Worm (Caenorhabditis elegans): Measurements from ENCODE around the gene R07E5.5.
A peak's percentile ranks its signal among the peaks of the same experiment; 100 is the strongest.

Gene R07E5.5

ce11 chrIII:4426711-4427218, 29.6 kb downstream of the R07E5.5 start:
- TF ChIP-seq ceh-36 (tag; optimal IDR thresholded peaks at IDR 0.05): peak; percentile 78
- TF ChIP-seq sea-1 (GFP tag; conservative IDR thresholded peaks at IDR 0.05): peak; percentile 90
- peak; percentile 87 for TF ChIP-seq tbx-37 (GFP tag; conservative IDR thresholded peaks at IDR 0.05)
- peak; percentile 42 for TF ChIP-seq ceh-13 (GFP tag; optimal IDR thresholded peaks at IDR 0.05)
- TF ChIP-seq pes-1 (GFP tag; IDR thresholded peaks at IDR 0.05): peak; percentile 93
- TF ChIP-seq aly-1 (tag; optimal IDR thresholded peaks at IDR 0.05): peak; percentile 80
- peak; percentile 59 for TF ChIP-seq B0310.2 (tag; optimal IDR thresholded peaks at IDR 0.05)
- TF ChIP-seq F13C5.2 (tag; optimal IDR thresholded peaks at IDR 0.05): peak; percentile 54
- TF ChIP-seq scrt-1 (GFP tag; IDR thresholded peaks at IDR 0.05): peak; percentile 92
- TF ChIP-seq tbx-11 (GFP tag; IDR thresholded peaks at IDR 0.05): peak; percentile 89
- peak; percentile 81 for TF ChIP-seq flt-1 (GFP tag; IDR thresholded peaks at IDR 0.05)
- TF ChIP-seq hmbx-1 (tag; optimal IDR thresholded peaks at IDR 0.05): peak; percentile 56
- peak; percentile 45 for TF ChIP-seq hnd-1 (tag; optimal IDR thresholded peaks at IDR 0.05)
- peak; percentile 85 for TF ChIP-seq hmg-4 (GFP tag; optimal IDR thresholded peaks at IDR 0.05)
- TF ChIP-seq tra-4 (tag; optimal IDR thresholded peaks at IDR 0.05): peak; percentile 34
- TF ChIP-seq ets-7 (tag; optimal IDR thresholded peaks at IDR 0.05): peak; percentile 10

- TF ChIP-seq tbx-11 (GFP tag; IDR thresholded peaks at IDR 0.05) (peak; percentile 75), pes-1 (GFP tag; IDR thresholded peaks at IDR 0.05) (no peak; the same call in none of the 2 replicates), hmg-4 (GFP tag; optimal IDR thresholded peaks at IDR 0.05) (peak; percentile 28), scrt-1 (GFP tag; IDR thresholded peaks at IDR 0.05) (peak; percentile 79), F13C5.2 (tag; optimal IDR thresholded peaks at IDR 0.05) (no peak), ama-1 (optimal IDR thresholded peaks at IDR 0.05) (no peak), ceh-36 (tag; optimal IDR thresholded peaks at IDR 0.05) (peak; percentile 27), aly-1 (tag; optimal IDR thresholded peaks at IDR 0.05) (peak; percentile 48), hnd-1 (tag; optimal IDR thresholded peaks at IDR 0.05) (peak; percentile 27), hmbx-1 (tag; optimal IDR thresholded peaks at IDR 0.05) (no peak), ets-7 (tag; optimal IDR thresholded peaks at IDR 0.05) (no peak), tra-4 (tag; optimal IDR thresholded peaks at IDR 0.05) (no peak), B0310.2 (tag; optimal IDR thresholded peaks at IDR 0.05) (no peak), sea-1 (GFP tag; conservative IDR thresholded peaks at IDR 0.05) (0 out of 2 replicates have a peak, but pooled peaks have one; percentile 66), tbx-37 (GFP tag; conservative IDR thresholded peaks at IDR 0.05) (peak; percentile 46; the same call in 1 of the 2 replicates), ceh-13 (GFP tag; optimal IDR thresholded peaks at IDR 0.05) (peak; percentile 15), flt-1 (GFP tag; IDR thresholded peaks at IDR 0.05) (peak; percentile 78)
Observed at ce11 chrIII:4428797-4429196, 31.6 kb downstream of the R07E5.5 start.

ce11 chrIII:4429402-4429801, 32.2 kb downstream of the R07E5.5 start, which contains the start of gene C28A5.6:
Gene C28A5.6, minus strand, starts transcription at chrIII:4429502.
- TF ChIP-seq flt-1 (GFP tag; IDR thresholded peaks at IDR 0.05): no peak

ce11 chrIII:4434294-4434781, 37.1 kb downstream of the R07E5.5 start, which contains the start of gene C28A5.1:
Gene C28A5.1, minus strand, starts transcription at chrIII:4434344.
- TF ChIP-seq sea-1 (GFP tag; conservative IDR thresholded peaks at IDR 0.05) (no peak), flt-1 (GFP tag; IDR thresholded peaks at IDR 0.05) (no peak), pes-1 (GFP tag; IDR thresholded peaks at IDR 0.05) (no peak), ets-7 (tag; optimal IDR thresholded peaks at IDR 0.05) (no peak), hmbx-1 (tag; optimal IDR thresholded peaks at IDR 0.05) (no peak), hnd-1 (tag; optimal IDR thresholded peaks at IDR 0.05) (no peak), F13C5.2 (tag; optimal IDR thresholded peaks at IDR 0.05) (no peak), ceh-36 (tag; optimal IDR thresholded peaks at IDR 0.05) (no peak), scrt-1 (GFP tag; IDR thresholded peaks at IDR 0.05) (no peak), hmg-4 (GFP tag; optimal IDR thresholded peaks at IDR 0.05) (no peak), tra-4 (tag; optimal IDR thresholded peaks at IDR 0.05) (no peak)

- TF ChIP-seq ets-7 (tag; optimal IDR thresholded peaks at IDR 0.05): no peak
- TF ChIP-seq pes-1 (GFP tag; IDR thresholded peaks at IDR 0.05): no peak
- TF ChIP-seq scrt-1 (GFP tag; IDR thresholded peaks at IDR 0.05): no peak
- TF ChIP-seq ceh-13 (GFP tag; optimal IDR thresholded peaks at IDR 0.05): no peak
- TF ChIP-seq ama-1 (optimal IDR thresholded peaks at IDR 0.05): no peak
- no peak for TF ChIP-seq ceh-36 (tag; optimal IDR thresholded peaks at IDR 0.05)
- TF ChIP-seq tbx-37 (GFP tag; conservative IDR thresholded peaks at IDR 0.05): no peak
- TF ChIP-seq hmbx-1 (tag; optimal IDR thresholded peaks at IDR 0.05): no peak
- no peak for TF ChIP-seq B0310.2 (tag; optimal IDR thresholded peaks at IDR 0.05)
- TF ChIP-seq aly-1 (tag; optimal IDR thresholded peaks at IDR 0.05): no peak
- no peak for TF ChIP-seq tbx-11 (GFP tag; IDR thresholded peaks at IDR 0.05)
Observed at ce11 chrIII:4435262-4435661, 38.0 kb downstream of the R07E5.5 start.

DNA sequence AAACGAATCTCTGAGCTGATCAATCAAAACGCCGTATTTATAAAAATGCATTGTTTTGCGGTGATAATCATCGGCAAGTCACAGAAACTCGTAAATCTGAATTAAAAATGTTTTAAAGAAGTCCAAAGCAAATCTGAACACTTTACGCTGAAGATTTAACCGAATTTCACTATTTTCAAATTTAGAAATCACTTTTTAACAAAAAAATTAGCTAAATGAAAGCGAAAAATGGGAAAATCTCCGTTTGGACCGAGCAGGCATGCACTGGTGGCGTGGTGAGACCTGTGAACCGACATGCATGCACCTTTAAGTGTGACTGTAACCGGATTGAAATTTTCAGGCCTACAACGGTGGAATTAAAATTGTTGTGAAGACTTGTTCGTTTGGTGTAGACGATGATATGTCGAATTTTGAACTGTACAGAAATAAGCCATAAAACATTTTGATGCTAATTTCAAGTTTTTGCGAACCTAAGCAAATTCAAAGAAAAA, 42.3 kb downstream of the R07E5.5 start, which contains the start of gene C28A5.2:
C28A5.2 (minus strand) TSS at position 51 of the 491 bp plus-strand sequence.
- no peak for TF ChIP-seq flt-1 (GFP tag; IDR thresholded peaks at IDR 0.05)
- no peak for TF ChIP-seq hmg-4 (GFP tag; optimal IDR thresholded peaks at IDR 0.05)
- no peak for TF ChIP-seq tbx-37 (GFP tag; conservative IDR thresholded peaks at IDR 0.05)
- TF ChIP-seq pes-1 (GFP tag; IDR thresholded peaks at IDR 0.05): no peak
- no peak for TF ChIP-seq ets-7 (tag; optimal IDR thresholded peaks at IDR 0.05)
- no peak for TF ChIP-seq F13C5.2 (tag; optimal IDR thresholded peaks at IDR 0.05)
- TF ChIP-seq ceh-36 (tag; optimal IDR thresholded peaks at IDR 0.05): no peak
- no peak for TF ChIP-seq hmbx-1 (tag; optimal IDR thresholded peaks at IDR 0.05)
- no peak for TF ChIP-seq scrt-1 (GFP tag; IDR thresholded peaks at IDR 0.05)
- no peak for TF ChIP-seq ama-1 (optimal IDR thresholded peaks at IDR 0.05)
- no peak for TF ChIP-seq ceh-13 (GFP tag; optimal IDR thresholded peaks at IDR 0.05)
- no peak for TF ChIP-seq hnd-1 (tag; optimal IDR thresholded peaks at IDR 0.05)
- no peak for TF ChIP-seq sea-1 (GFP tag; conservative IDR thresholded peaks at IDR 0.05)
- TF ChIP-seq B0310.2 (tag; optimal IDR thresholded peaks at IDR 0.05): no peak
- no peak for TF ChIP-seq tra-4 (tag; optimal IDR thresholded peaks at IDR 0.05)
- no peak for TF ChIP-seq tbx-11 (GFP tag; IDR thresholded peaks at IDR 0.05)
- no peak for TF ChIP-seq aly-1 (tag; optimal IDR thresholded peaks at IDR 0.05)

DNA sequence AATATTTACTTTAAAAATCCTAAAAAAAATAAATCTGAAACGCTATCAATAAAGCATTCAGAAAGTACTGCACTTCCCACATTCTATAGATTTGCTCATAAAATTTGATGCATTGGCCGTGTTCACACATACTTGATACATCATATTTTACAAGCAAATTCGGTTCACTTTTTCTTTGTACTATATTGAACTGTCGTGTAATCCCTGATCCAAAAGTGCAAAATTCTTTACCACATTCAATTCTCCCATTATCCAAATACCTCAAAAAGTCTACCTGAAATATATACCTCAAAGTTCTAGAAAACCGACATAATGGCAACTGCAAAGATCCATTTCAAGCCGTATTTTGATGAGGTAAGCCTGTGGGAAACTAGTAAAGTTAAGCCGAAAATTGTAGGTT, 44.6 kb downstream of the R07E5.5 start, which contains the start of gene nex-3:
nex-3 (plus strand) TSS at position 301 of the 400 bp plus-strand sequence.
- TF ChIP-seq ceh-13 (GFP tag; optimal IDR thresholded peaks at IDR 0.05) (no peak), pes-1 (GFP tag; IDR thresholded peaks at IDR 0.05) (no peak), ama-1 (optimal IDR thresholded peaks at IDR 0.05) (no peak), tbx-37 (GFP tag; conservative IDR thresholded peaks at IDR 0.05) (no peak), scrt-1 (GFP tag; IDR thresholded peaks at IDR 0.05) (no peak), sea-1 (GFP tag; conservative IDR thresholded peaks at IDR 0.05) (no peak), flt-1 (GFP tag; IDR thresholded peaks at IDR 0.05) (no peak), B0310.2 (tag; optimal IDR thresholded peaks at IDR 0.05) (no peak), ets-7 (tag; optimal IDR thresholded peaks at IDR 0.05) (no peak), F13C5.2 (tag; optimal IDR thresholded peaks at IDR 0.05) (no peak), tbx-11 (GFP tag; IDR thresholded peaks at IDR 0.05) (no peak)

Data from whole organism, early embryonic.